Worm (Caenorhabditis elegans): Measurements from ENCODE around the gene clec-24.

DNA sequence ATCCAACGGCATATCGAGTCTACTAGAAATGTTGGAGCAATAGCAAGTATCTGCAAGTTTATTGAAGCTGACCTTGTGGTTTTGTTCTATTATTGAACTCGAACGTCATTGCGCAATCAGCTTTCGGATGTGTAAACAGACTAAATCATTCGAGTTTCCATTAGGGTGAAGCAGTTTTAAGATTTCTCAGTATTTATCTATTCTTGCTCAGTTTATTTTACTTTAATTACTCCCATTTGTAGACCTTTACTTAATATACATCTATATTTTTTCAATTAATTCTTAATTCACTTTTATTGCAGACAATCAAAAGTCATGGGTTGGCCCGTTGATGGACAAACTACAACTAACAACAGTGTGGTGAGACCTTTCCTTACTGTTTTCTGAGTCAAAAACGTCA lies 18.9 kb downstream of the clec-24 start, which contains the start of gene F09C6.14:
- no peak for TF ChIP-seq lin-39 (tag; optimal IDR thresholded peaks at IDR 0.05)
- no peak for TF ChIP-seq fkh-10 (GFP tag; optimal IDR thresholded peaks at IDR 0.05)
- TF ChIP-seq unc-39 (tag; optimal IDR thresholded peaks at IDR 0.05), result no peak
- TF ChIP-seq ceh-82 (tag; optimal IDR thresholded peaks at IDR 0.05), result no peak
- no peak for TF ChIP-seq hmg-11 (tag; optimal IDR thresholded peaks at IDR 0.05)
- no peak for TF ChIP-seq tbx-2 (tag; optimal IDR thresholded peaks at IDR 0.05)
- TF ChIP-seq ceh-16 (tag; optimal IDR thresholded peaks at IDR 0.05), result no peak
- no peak for TF ChIP-seq nhr-12 (tag; optimal IDR thresholded peaks at IDR 0.05)
- TF ChIP-seq ztf-11 (tag; optimal IDR thresholded peaks at IDR 0.05), result no peak
- TF ChIP-seq ama-1 (optimal IDR thresholded peaks at IDR 0.05), result no peak
- no peak for TF ChIP-seq nhr-237 (tag; optimal IDR thresholded peaks at IDR 0.05)
- no peak for TF ChIP-seq skn-1 (tag; optimal IDR thresholded peaks at IDR 0.05)
